Fruit fly (Drosophila melanogaster) whole organism, embryonic: ENCODE measurements around the gene ghi.
A peak's percentile ranks its signal among the peaks of the same experiment; 100 is the strongest.

Source experiments
- Awh ChIP-seq: fragments of 200-800 bp; sonication (Bioruptor generic); IDR thresholded peaks from 2 replicates; pipeline ENCODE4, ENCODE4 v1.3.6; 2022; ENCODE audit warnings: missing biosample characterization, missing genetic modification characterization
- C15 ChIP-seq: fragments of 200-800 bp; sonication (Bioruptor generic); IDR thresholded peaks from 3 replicates; pipeline ENCODE4 v1.3.6; 2022; ENCODE audit warnings: missing biosample characterization, missing genetic modification characterization
- CG1024 ChIP-seq: fragments of 200-800 bp; sonication (Bioruptor generic); IDR thresholded peaks from 2 replicates; pipeline ENCODE4 v1.3.6; 2022; ENCODE audit warnings: missing biosample characterization, missing genetic modification characterization
- CG10543 ChIP-seq: fragments of 200-800 bp; sonication (Bioruptor generic); optimal IDR thresholded peaks from 3 replicates; lab custom pipeline; 2017; ENCODE audit warnings: missing biosample characterization, mild to moderate bottlenecking, missing genetic modification characterization, moderate library complexity
- CG12104 ChIP-seq: fragments of 200-800 bp; sonication (Bioruptor generic); optimal IDR thresholded peaks from 3 replicates; lab custom pipeline; 2016; ENCODE audit warnings: missing biosample characterization, missing genetic modification characterization
- CG12236 ChIP-seq: fragments of 200-800 bp; sonication (Bioruptor generic); optimal IDR thresholded peaks from 2 replicates; lab custom pipeline; 2016; ENCODE audit warnings: missing biosample characterization, missing genetic modification characterization
- CG12299 ChIP-seq: fragments of 200-800 bp; sonication (Bioruptor generic); optimal IDR thresholded peaks from 2 replicates; lab custom pipeline; 2018; ENCODE audit warnings: missing biosample characterization, mild to moderate bottlenecking, missing genetic modification characterization
- CG12659 ChIP-seq: fragments of 200-800 bp; sonication (Bioruptor generic); optimal IDR thresholded peaks from 3 replicates; lab custom pipeline; 2017; ENCODE audit warnings: mild to moderate bottlenecking, missing biosample characterization, missing genetic modification reagents, missing genetic modification characterization
- CG12942 ChIP-seq: fragments of 200-800 bp; sonication (Bioruptor generic); optimal IDR thresholded peaks from 3 replicates; lab custom pipeline; 2016; ENCODE audit warnings: missing biosample characterization, missing genetic modification characterization
- CG13424 ChIP-seq: fragments of 200-800 bp; sonication (Bioruptor generic); optimal IDR thresholded peaks from 2 replicates; lab custom pipeline; 2019; ENCODE audit warnings: missing biosample characterization, mild to moderate bottlenecking, missing genetic modification characterization, moderate library complexity
- CG17612 ChIP-seq: fragments of 200-800 bp; sonication (Bioruptor generic); IDR thresholded peaks from 2 replicates; pipeline ENCODE4 v1.3.6; 2022; ENCODE audit warnings: missing biosample characterization, missing genetic modification characterization
- CG17912 ChIP-seq: fragments of 200-800 bp; sonication (Bioruptor generic); optimal IDR thresholded peaks from 2 replicates; lab custom pipeline; 2018; ENCODE audit warnings: missing biosample characterization, mild to moderate bottlenecking, missing genetic modification characterization
- CG1832 ChIP-seq: fragments of 200-800 bp; sonication (Bioruptor generic); optimal IDR thresholded peaks from 2 replicates; lab custom pipeline; 2017; ENCODE audit warnings: missing biosample characterization, mild to moderate bottlenecking, missing genetic modification characterization, inconsistent platforms
- CG3407 ChIP-seq: fragments of 200-800 bp; sonication (Bioruptor generic); optimal IDR thresholded peaks from 2 replicates; lab custom pipeline; 2018; ENCODE audit warnings: missing biosample characterization, mild to moderate bottlenecking, missing genetic modification characterization
- CG3847 ChIP-seq: fragments of 200-800 bp; sonication (Bioruptor generic); IDR thresholded peaks from 2 replicates; pipeline ENCODE4 v1.3.6; 2022; ENCODE audit warnings: missing biosample characterization, missing genetic modification characterization
- CG4282 ChIP-seq: fragments of 200-800 bp; sonication (Bioruptor generic); optimal IDR thresholded peaks from 2 replicates; lab custom pipeline; 2016; ENCODE audit warnings: missing biosample characterization, missing genetic modification characterization
- CG43689 ChIP-seq: fragments of 200-800 bp; sonication (Bioruptor generic); IDR thresholded peaks from 2 replicates; pipeline ENCODE4 v1.3.6; 2022; ENCODE audit warnings: missing biosample characterization, missing genetic modification characterization
- CG4854 ChIP-seq: fragments of 200-800 bp; sonication (Bioruptor generic); optimal IDR thresholded peaks from 2 replicates; lab custom pipeline; 2016; ENCODE audit warnings: missing biosample characterization, missing genetic modification characterization, inconsistent platforms
- CG6175 ChIP-seq: fragments of 200-800 bp; sonication (Bioruptor generic); IDR thresholded peaks from 3 replicates; pipeline ENCODE4 v1.3.6; 2022; ENCODE audit warnings: missing biosample characterization, missing genetic modification characterization
- CG7928 ChIP-seq: fragments of 200-800 bp; sonication (Bioruptor generic); optimal IDR thresholded peaks from 2 replicates; lab custom pipeline; 2017; ENCODE audit warnings: missing biosample characterization, mild to moderate bottlenecking, missing genetic modification characterization
- CG8359 ChIP-seq: fragments of 200-800 bp; sonication (Bioruptor generic); optimal IDR thresholded peaks from 2 replicates; lab custom pipeline; 2017; ENCODE audit warnings: missing biosample characterization, mild to moderate bottlenecking, missing genetic modification characterization, borderline replicate concordance
- Chrac-16 ChIP-seq: fragments of 200-800 bp; sonication (Bioruptor generic); optimal IDR thresholded peaks from 3 replicates; lab custom pipeline; 2016; ENCODE audit warnings: missing biosample characterization, missing genetic modification characterization
- ERR ChIP-seq: fragments of 200-800 bp; sonication (Bioruptor generic); optimal IDR thresholded peaks from 2 replicates; lab custom pipeline; 2016; ENCODE audit warnings: missing biosample characterization, missing genetic modification characterization
- Eip74EF ChIP-seq, 2 experiments: fragments of 200-800 bp in 1 of 2; fragments of >200 bp in 1 of 2; sonication (Bioruptor generic) in 1 of 2; optimal IDR thresholded peaks; 2 replicates each; lab custom pipeline; 2017 to 2019; ENCODE audit warnings: missing biosample characterization in 2 of 2, missing genetic modification characterization in 2 of 2, mild to moderate bottlenecking in 1 of 2, moderate library complexity in 1 of 2
- Hmx ChIP-seq: fragments of 200-800 bp; sonication (Bioruptor generic); optimal IDR thresholded peaks from 2 replicates; lab custom pipeline; 2016; ENCODE audit warnings: missing biosample characterization, missing genetic modification characterization
- Kr ChIP-seq: fragments of 200-800 bp; sonication (Bioruptor generic); optimal IDR thresholded peaks from 2 replicates; lab custom pipeline; 2017; ENCODE audit warnings: missing biosample characterization, mild to moderate bottlenecking, missing genetic modification characterization
- Meics ChIP-seq: fragments of 200-800 bp; sonication (Bioruptor generic); optimal IDR thresholded peaks from 2 replicates; lab custom pipeline; 2017; ENCODE audit warnings: missing biosample characterization, mild to moderate bottlenecking, missing genetic modification characterization
- Nf-YA ChIP-seq: fragments of 200-800 bp; sonication (Bioruptor generic); IDR thresholded peaks from 2 replicates; pipeline ENCODE4 v1.3.6; 2022; ENCODE audit warnings: missing biosample characterization, missing genetic modification characterization
- Oli ChIP-seq: fragments of 200-800 bp; sonication (Bioruptor generic); optimal IDR thresholded peaks from 2 replicates; lab custom pipeline; 2018; ENCODE audit warnings: missing biosample characterization, mild to moderate bottlenecking, missing genetic modification characterization, moderate library complexity
- Pdp1 ChIP-seq, 2 experiments: fragments of 200-800 bp; sonication (Bioruptor generic); optimal IDR thresholded peaks; 3 replicates each; lab custom pipeline; 2016; ENCODE audit warnings: missing biosample characterization in 2 of 2, missing genetic modification characterization in 2 of 2, mild to moderate bottlenecking in 1 of 2, moderate library complexity in 1 of 2
- Poxn ChIP-seq: fragments of 200-800 bp; sonication (Bioruptor generic); IDR thresholded peaks from 2 replicates; pipeline ENCODE4 v1.3.6; 2022; ENCODE audit warnings: missing biosample characterization, missing genetic modification characterization
- Sin3A ChIP-seq: fragments of >200 bp; optimal IDR thresholded peaks from 2 replicates; lab custom pipeline; 2018
- Sox100B ChIP-seq: fragments of 200-800 bp; sonication (Bioruptor generic); optimal IDR thresholded peaks from 3 replicates; lab custom pipeline; 2018; ENCODE audit warnings: missing biosample characterization, mild to moderate bottlenecking, missing genetic modification characterization
- Sox102F ChIP-seq: fragments of 200-800 bp; sonication (Bioruptor generic); optimal IDR thresholded peaks from 2 replicates; lab custom pipeline; 2018; ENCODE audit warnings: missing biosample characterization, mild to moderate bottlenecking, missing genetic modification characterization, moderate library complexity
- ac ChIP-seq: fragments of 200-800 bp; sonication (Bioruptor generic); optimal IDR thresholded peaks from 3 replicates; lab custom pipeline; 2017; ENCODE audit warnings: missing biosample characterization, mild to moderate bottlenecking, missing genetic modification characterization
- ara ChIP-seq: fragments of 200-800 bp; sonication (Bioruptor generic); IDR thresholded peaks from 2 replicates; pipeline ENCODE4 v1.3.6; 2022; ENCODE audit warnings: missing biosample characterization, missing genetic modification characterization
- ato ChIP-seq: fragments of 200-800 bp; sonication (Bioruptor generic); IDR thresholded peaks from 2 replicates; pipeline ENCODE4 v1.3.6; 2022; ENCODE audit warnings: missing biosample characterization, missing genetic modification characterization; ENCODE audit not compliant: partially characterized antibody
- cas ChIP-seq: fragments of 200-800 bp; sonication (Bioruptor generic); IDR thresholded peaks from 2 replicates; pipeline ENCODE4 v1.3.6; 2022; ENCODE audit warnings: missing biosample characterization, missing genetic modification characterization
- chn ChIP-seq: fragments of 200-800 bp; sonication (Bioruptor generic); optimal IDR thresholded peaks from 2 replicates; lab custom pipeline; 2016; ENCODE audit warnings: missing biosample characterization, missing genetic modification characterization
- disco-r ChIP-seq: fragments of 200-800 bp; sonication (Bioruptor generic); optimal IDR thresholded peaks from 2 replicates; lab custom pipeline; 2016; ENCODE audit warnings: missing biosample characterization, missing genetic modification characterization
- ems ChIP-seq: fragments of 200-800 bp; sonication (Bioruptor generic); optimal IDR thresholded peaks from 3 replicates; lab custom pipeline; 2016; ENCODE audit warnings: missing biosample characterization, missing genetic modification characterization
- ewg ChIP-seq: fragments of 200-800 bp; sonication (Bioruptor generic); optimal IDR thresholded peaks from 3 replicates; lab custom pipeline; 2017; ENCODE audit warnings: mild to moderate bottlenecking, missing biosample characterization, missing genetic modification reagents, missing genetic modification characterization
- fd96Cb ChIP-seq: fragments of 200-800 bp; sonication (Bioruptor generic); optimal IDR thresholded peaks from 2 replicates; lab custom pipeline; 2018; ENCODE audit warnings: missing biosample characterization, mild to moderate bottlenecking, missing genetic modification characterization, moderate library complexity
- gro ChIP-seq: fragments of 200-800 bp; sonication (Bioruptor generic); optimal IDR thresholded peaks from 2 replicates; lab custom pipeline; 2016; ENCODE audit warnings: missing biosample characterization, missing genetic modification characterization
- gsb ChIP-seq: fragments of 200-800 bp; sonication (Bioruptor generic); IDR thresholded peaks from 2 replicates; pipeline ENCODE4 v1.3.6; 2022; ENCODE audit warnings: missing biosample characterization, missing genetic modification characterization
- ken ChIP-seq: fragments of 200-800 bp; sonication (Bioruptor generic); IDR thresholded peaks from 3 replicates; pipeline ENCODE4 v1.3.6; 2022; ENCODE audit warnings: missing biosample characterization, missing genetic modification characterization
- otp ChIP-seq: fragments of 200-800 bp; sonication (Bioruptor generic); IDR thresholded peaks from 3 replicates; pipeline ENCODE4, ENCODE4 v1.3.6; 2022; ENCODE audit warnings: missing biosample characterization, missing genetic modification characterization
- rib ChIP-seq: fragments of 200-800 bp; sonication (Bioruptor generic); IDR thresholded peaks from 2 replicates; pipeline ENCODE4 v1.3.6; 2022; ENCODE audit warnings: missing biosample characterization, missing genetic modification characterization
- zen2 ChIP-seq: fragments of 200-800 bp; sonication (Bioruptor generic); IDR thresholded peaks from 3 replicates; pipeline ENCODE4 v1.3.6; 2022; ENCODE audit warnings: missing biosample characterization, missing genetic modification characterization; ENCODE audit not compliant: partially characterized antibody

Gene ghi

dm6 chr3L:9422636-9423419, 28.8 kb upstream of the ghi start, which contains the start of gene aay (continued):
- TF ChIP-seq CG17612 (GFP tag; lab: Robert Waterston, UW) (peak; percentile 95), Meics (GFP tag; lab: Kevin White, UChicago) (peak; percentile 98), CG12236 (GFP tag; lab: Kevin White, UChicago) (peak; percentile 97), ERR (GFP tag; lab: Kevin White, UChicago) (peak; percentile 96), zen2 (GFP tag; lab: Robert Waterston, UW) (no peak), Sin3A (lab: Kevin White, UChicago) (no peak), fd96Cb (tag; lab: Kevin White, UChicago) (peak; percentile 99), CG1024 (GFP tag; lab: Robert Waterston, UW) (peak; percentile 95), gro (GFP tag; lab: Kevin White, UChicago) (peak; percentile 98), CG12299 (tag; lab: Kevin White, UChicago) (peak; percentile 99), CG17912 (peak; percentile 79), otp (GFP tag; lab: Robert Waterston, UW) (peak; percentile 97), ems (peak; percentile 98), rib (GFP tag; lab: Robert Waterston, UW) (peak; percentile 97), disco-r (GFP tag; lab: Kevin White, UChicago) (peak; percentile 78), CG8359 (GFP tag; lab: Kevin White, UChicago) (peak; percentile 95), Nf-YA (GFP tag; lab: Robert Waterston, UW) (peak; percentile 97), ewg (GFP tag; lab: Kevin White, UChicago) (peak; percentile 97), ara (GFP tag; lab: Robert Waterston, UW) (peak; percentile 98), Pdp1 (GFP tag; optimal IDR thresholded peaks at IDR 0.05; lab: Kevin White, UChicago) (peak; percentile 96 to 98), Hmx (GFP tag; lab: Kevin White, UChicago) (peak; percentile 96), CG3407 (GFP tag; lab: Kevin White, UChicago) (peak; percentile 98), Eip74EF (GFP tag; optimal IDR thresholded peaks at IDR 0.05; lab: Kevin White, UChicago) (peak in 1 of 2 experiments; percentile 100), chn (GFP tag; lab: Kevin White, UChicago) (peak; percentile 98), CG4854 (peak; percentile 99), CG10543 (GFP tag; lab: Kevin White, UChicago) (peak; percentile 97), Awh (peak; percentile 97), CG3847 (GFP tag; lab: Robert Waterston, UW) (peak; percentile 98), CG12659 (GFP tag; lab: Kevin White, UChicago) (peak; percentile 99), CG4282 (GFP tag; lab: Kevin White, UChicago) (peak; percentile 92), gsb (GFP tag; lab: Robert Waterston, UW) (peak; percentile 96), CG7928 (GFP tag; lab: Kevin White, UChicago) (peak; percentile 82), CG13424 (peak; percentile 99), ac (GFP tag; lab: Kevin White, UChicago) (peak; percentile 98), ken (GFP tag; lab: Robert Waterston, UW) (peak; percentile 97), ato (no peak), Kr (peak; percentile 75), CG43689 (GFP tag; lab: Robert Waterston, UW) (peak; percentile 90), Chrac-16 (GFP tag; lab: Kevin White, UChicago) (peak; percentile 99), CG6175 (peak; percentile 95), CG1832 (GFP tag; lab: Kevin White, UChicago) (no peak), CG12942 (GFP tag; lab: Kevin White, UChicago) (peak; percentile 99), cas (peak; percentile 93), Oli (tag; lab: Kevin White, UChicago) (peak; percentile 99), Sox102F (peak; percentile 100), C15 (peak; percentile 95), Poxn (GFP tag; lab: Robert Waterston, UW) (peak; percentile 90), Sox100B (GFP tag; lab: Kevin White, UChicago) (peak; percentile 99), CG12104 (GFP tag; lab: Kevin White, UChicago) (peak; percentile 98)
